Worm (Caenorhabditis elegans) whole organism, mixed stage, embryonic: ENCODE measurements around the gene srx-120.

Experiments
- M03D4.4 ChIP-seq: sonication (generic microtip); optimal IDR thresholded peaks from 2 replicates; lab custom pipeline; 2017; ENCODE audit warnings: mild to moderate bottlenecking, missing genetic modification characterization, missing compliant biosample characterization
- bed-3 ChIP-seq: fragments of 200-800 bp; sonication (Bioruptor generic); optimal IDR thresholded peaks from 3 replicates; lab custom pipeline; 2018; ENCODE audit warnings: mild to moderate bottlenecking, missing genetic modification characterization, moderate library complexity, missing compliant biosample characterization
- blmp-1 ChIP-seq: fragments of 150-350 bp; optimal IDR thresholded peaks from 2 replicates; lab custom pipeline; 2014; ENCODE audit warnings: missing biosample characterization, missing genetic modification characterization
- ceh-39 ChIP-seq: fragments of 150-350 bp; optimal IDR thresholded peaks from 2 replicates; lab custom pipeline; 2014; ENCODE audit warnings: missing biosample characterization, missing genetic modification characterization
- ceh-43 ChIP-seq: fragments of 200-800 bp; sonication (Bioruptor generic); optimal IDR thresholded peaks from 2 replicates; lab custom pipeline; 2018; ENCODE audit warnings: mild to moderate bottlenecking, missing genetic modification characterization, moderate library complexity, missing compliant biosample characterization
- ceh-83 ChIP-seq: fragments of 200-800 bp; sonication (Bioruptor generic); optimal IDR thresholded peaks from 2 replicates; lab custom pipeline; 2018; ENCODE audit warnings: mild to moderate bottlenecking, missing genetic modification characterization, missing compliant biosample characterization
- ces-1 ChIP-seq: fragments of 150-350 bp; optimal IDR thresholded peaks from 2 replicates; lab custom pipeline; 2014; ENCODE audit warnings: missing biosample characterization, missing genetic modification reagents, missing genetic modification characterization
- cnd-1 ChIP-seq: fragments of 200-800 bp; sonication (Bioruptor generic); optimal IDR thresholded peaks from 2 replicates; lab custom pipeline; 2018; ENCODE audit warnings: mild to moderate bottlenecking, missing genetic modification characterization, missing compliant biosample characterization
- drap-1 ChIP-seq: fragments of 200-800 bp; sonication (Bioruptor generic); optimal IDR thresholded peaks from 3 replicates; lab custom pipeline; 2018; ENCODE audit warnings: mild to moderate bottlenecking, missing genetic modification characterization, missing compliant biosample characterization
- elt-1 ChIP-seq: sonication (generic microtip); optimal IDR thresholded peaks from 2 replicates; lab custom pipeline; 2017; ENCODE audit warnings: missing genetic modification characterization, mild to moderate bottlenecking, missing compliant biosample characterization, antibody characterized with exemption, moderate library complexity, borderline replicate concordance; ENCODE audit not compliant: insufficient read depth
- elt-3 ChIP-seq: fragments of 150-350 bp; optimal IDR thresholded peaks from 2 replicates; lab custom pipeline; 2014; ENCODE audit warnings: missing biosample characterization, missing genetic modification characterization
- flh-1 ChIP-seq: fragments of 200-800 bp; sonication (Bioruptor generic); optimal IDR thresholded peaks from 2 replicates; lab custom pipeline; 2018; ENCODE audit warnings: mild to moderate bottlenecking, missing genetic modification characterization, moderate library complexity, missing compliant biosample characterization
- ham-2 ChIP-seq: fragments of 200-800 bp; sonication (Bioruptor generic); optimal IDR thresholded peaks from 2 replicates; lab custom pipeline; 2018; ENCODE audit warnings: mild to moderate bottlenecking, missing genetic modification characterization, missing compliant biosample characterization
- hlh-1 ChIP-seq: fragments of 150-350 bp; optimal IDR thresholded peaks from 2 replicates; lab custom pipeline; 2014; ENCODE audit warnings: missing biosample characterization, missing genetic modification reagents, missing genetic modification characterization
- lin-13 ChIP-seq: fragments of 150-350 bp; optimal IDR thresholded peaks from 2 replicates; lab custom pipeline; 2014; ENCODE audit warnings: missing biosample characterization, missing genetic modification characterization
- lin-32 ChIP-seq: fragments of 200-800 bp; sonication (Bioruptor generic); optimal IDR thresholded peaks from 2 replicates; lab custom pipeline; 2018; ENCODE audit warnings: mild to moderate bottlenecking, missing genetic modification characterization, missing compliant biosample characterization
- lsy-2 ChIP-seq: fragments of 150-350 bp; optimal IDR thresholded peaks from 2 replicates; lab custom pipeline; 2014; ENCODE audit warnings: missing biosample characterization, missing genetic modification characterization
- mab-5 ChIP-seq: fragments of 150-350 bp; optimal IDR thresholded peaks from 2 replicates; lab custom pipeline; 2014; ENCODE audit warnings: missing biosample characterization, missing genetic modification characterization
- mep-1 ChIP-seq: fragments of 150-350 bp; optimal IDR thresholded peaks from 2 replicates; lab custom pipeline; 2017; ENCODE audit warnings: missing biosample characterization, missing genetic modification reagents, missing genetic modification characterization, inconsistent platforms
- mls-2 ChIP-seq: sonication (generic microtip); optimal IDR thresholded peaks from 2 replicates; lab custom pipeline; 2016; ENCODE audit warnings: mild to moderate bottlenecking, missing genetic modification characterization, moderate library complexity, missing compliant biosample characterization
- nhr-12 ChIP-seq: fragments of 150-350 bp; optimal IDR thresholded peaks from 2 replicates; lab custom pipeline; 2014; ENCODE audit warnings: missing biosample characterization, missing genetic modification characterization
- nhr-2 ChIP-seq: fragments of 150-350 bp; optimal IDR thresholded peaks from 2 replicates; lab custom pipeline; 2014; ENCODE audit warnings: missing biosample characterization, missing genetic modification characterization
- nhr-237 ChIP-seq: fragments of 150-350 bp; optimal IDR thresholded peaks from 2 replicates; lab custom pipeline; 2014; ENCODE audit warnings: missing biosample characterization, missing genetic modification characterization
- nhr-28 ChIP-seq: fragments of 150-350 bp; optimal IDR thresholded peaks from 2 replicates; lab custom pipeline; 2014; ENCODE audit warnings: missing biosample characterization, missing genetic modification characterization
- nhr-76 ChIP-seq: sonication (generic microtip); optimal IDR thresholded peaks from 2 replicates; lab custom pipeline; 2017; ENCODE audit warnings: missing biosample characterization, missing genetic modification characterization
- pha-4 ChIP-seq: fragments of 150-350 bp; optimal IDR thresholded peaks from 2 replicates; lab custom pipeline; 2018; ENCODE audit warnings: missing biosample characterization, missing genetic modification reagents, missing genetic modification characterization
- sem-2 ChIP-seq: fragments of 200-800 bp; sonication (Bioruptor generic); optimal IDR thresholded peaks from 2 replicates; lab custom pipeline; 2018; ENCODE audit warnings: mild to moderate bottlenecking, missing genetic modification characterization, missing compliant biosample characterization
- snpc-4 ChIP-seq: fragments of 150-350 bp; optimal IDR thresholded peaks from 2 replicates; lab custom pipeline; 2014; ENCODE audit warnings: missing biosample characterization, missing genetic modification characterization
- sptf-1 ChIP-seq: sonication (generic microtip); optimal IDR thresholded peaks from 2 replicates; lab custom pipeline; 2017; ENCODE audit warnings: mild to moderate bottlenecking, missing genetic modification characterization, moderate library complexity, missing compliant biosample characterization
- tbx-8 ChIP-seq: fragments of 200-800 bp; sonication (Bioruptor generic); optimal IDR thresholded peaks from 2 replicates; lab custom pipeline; 2018; ENCODE audit warnings: mild to moderate bottlenecking, missing genetic modification characterization, moderate library complexity, missing compliant biosample characterization
- unc-120 ChIP-seq: sonication (generic microtip); optimal IDR thresholded peaks from 2 replicates; lab custom pipeline; 2017; ENCODE audit warnings: missing genetic modification characterization, missing compliant biosample characterization; ENCODE audit not compliant: poor library complexity, severe bottlenecking
- unc-39 ChIP-seq: fragments of 150-350 bp; optimal IDR thresholded peaks from 2 replicates; lab custom pipeline; 2014; ENCODE audit warnings: missing biosample characterization, missing genetic modification characterization
- unc-62 ChIP-seq: fragments of 150-350 bp; optimal IDR thresholded peaks from 2 replicates; lab custom pipeline; 2014; ENCODE audit warnings: missing biosample characterization, missing genetic modification reagents, missing genetic modification characterization
- ztf-11 ChIP-seq: fragments of 150-350 bp; optimal IDR thresholded peaks from 2 replicates; lab custom pipeline; 2014; ENCODE audit warnings: missing biosample characterization, missing genetic modification characterization

srx-120 gene

DNA sequence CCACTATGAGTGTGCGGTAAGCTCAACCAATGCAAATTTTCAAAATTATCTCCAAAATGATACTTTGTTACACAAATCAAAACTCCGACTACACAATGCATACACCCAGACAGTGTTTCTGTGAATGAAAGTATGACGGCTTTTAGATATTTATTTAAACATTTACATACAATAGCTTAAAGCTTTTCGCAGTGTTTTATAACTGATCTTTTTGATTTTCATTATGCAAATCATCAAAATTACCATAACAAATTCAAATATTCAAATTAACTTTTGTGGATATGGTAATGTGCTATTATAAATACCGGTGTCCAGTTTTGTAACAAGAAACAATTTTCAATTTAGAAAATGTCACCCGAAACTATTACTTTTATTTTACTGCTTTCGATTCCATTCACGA is 15.4 kb downstream of the srx-120 start, which contains the start of the genes F49C5.5 and F49C5.10:
Gene F49C5.5, minus strand, starts transcription at position 101 of the 400 bp plus-strand sequence.
Gene F49C5.10, plus strand, starts transcription at position 344 of the 400 bp plus-strand sequence.
- TF ChIP-seq ceh-83 (GFP tag; lab: Kevin White, UChicago) = no peak
- no peak for TF ChIP-seq sem-2 (GFP tag; lab: Kevin White, UChicago)
- no peak for TF ChIP-seq ces-1 (GFP tag; lab: Kevin White, UChicago)
- TF ChIP-seq nhr-2 (tag; lab: Kevin White, UChicago) = no peak
- TF ChIP-seq blmp-1 = no peak
- no peak for TF ChIP-seq pha-4
- TF ChIP-seq mep-1 (tag; lab: Kevin White, UChicago) = no peak
- TF ChIP-seq ceh-39 (tag; lab: Kevin White, UChicago) = no peak
- no peak for TF ChIP-seq cnd-1
- no peak for TF ChIP-seq unc-39 (tag; lab: Kevin White, UChicago)
- TF ChIP-seq ztf-11 = no peak
- no peak for TF ChIP-seq snpc-4 (tag; lab: Kevin White, UChicago)
- TF ChIP-seq hlh-1 (tag; lab: Kevin White, UChicago) = no peak
- TF ChIP-seq nhr-12 (tag; lab: Kevin White, UChicago) = no peak
- no peak for TF ChIP-seq flh-1 (GFP tag; lab: Kevin White, UChicago)
- TF ChIP-seq sptf-1 = no peak
- no peak for TF ChIP-seq elt-1

DNA sequence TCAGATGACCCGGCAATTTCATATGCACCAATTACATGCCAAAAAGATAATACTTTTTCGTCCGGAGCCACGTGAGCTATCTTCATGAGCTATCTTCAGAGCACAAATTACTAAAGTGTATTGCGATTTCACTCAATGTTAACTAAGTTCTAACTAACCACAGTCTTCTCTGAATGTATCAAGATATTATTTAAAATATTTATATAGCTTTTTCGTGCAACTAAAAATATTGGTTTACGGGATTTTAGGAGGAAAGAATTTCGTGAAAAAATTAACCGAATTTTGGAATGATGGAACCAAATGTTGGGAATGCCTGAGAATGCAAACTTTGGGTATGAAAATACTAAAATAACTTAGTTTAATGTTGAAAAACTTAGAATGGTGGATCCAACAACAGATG is 16.5 kb downstream of the srx-120 start, which contains the start of gene F49C5.16:
Gene F49C5.16, plus strand, starts transcription at position 301 of the 400 bp plus-strand sequence.
- TF ChIP-seq nhr-2 (tag; lab: Kevin White, UChicago) (no peak), elt-3 (tag; lab: Kevin White, UChicago) (no peak), blmp-1 (no peak), snpc-4 (tag; lab: Kevin White, UChicago) (no peak), unc-120 (tag; lab: Kevin White, UChicago) (no peak), nhr-237 (no peak), M03D4.4 (no peak), sem-2 (GFP tag; lab: Kevin White, UChicago) (no peak), ceh-43 (GFP tag; lab: Kevin White, UChicago) (no peak), cnd-1 (no peak), tbx-8 (GFP tag; lab: Kevin White, UChicago) (no peak), lin-13 (tag; lab: Kevin White, UChicago) (no peak), mep-1 (tag; lab: Kevin White, UChicago) (no peak), unc-62 (GFP tag; lab: Kevin White, UChicago) (no peak), ces-1 (GFP tag; lab: Kevin White, UChicago) (no peak), elt-1 (no peak), nhr-76 (tag; lab: Kevin White, UChicago) (no peak)

DNA sequence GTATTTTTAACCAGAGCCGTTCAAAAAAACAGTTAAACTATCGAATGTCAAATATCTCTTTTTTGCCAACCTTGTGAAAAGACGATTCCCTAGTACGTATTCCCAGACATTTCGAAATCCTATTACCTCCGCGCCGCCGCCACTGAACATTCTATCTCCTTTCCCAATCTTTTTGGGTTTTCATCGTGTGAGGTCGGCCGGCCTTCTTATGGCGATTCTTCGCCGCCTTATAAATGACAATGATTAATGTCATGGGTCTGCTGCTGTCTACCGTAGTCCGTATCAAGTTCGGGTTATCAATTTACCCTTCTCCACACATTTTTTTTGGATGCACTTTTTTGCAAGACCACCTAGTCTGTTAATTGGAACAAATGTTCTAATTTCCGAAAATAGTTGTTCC is 18.6 kb downstream of the srx-120 start:
- TF ChIP-seq nhr-237 (no peak), hlh-1 (tag; lab: Kevin White, UChicago) (no peak), lsy-2 (tag; lab: Kevin White, UChicago) (no peak), ztf-11 (no peak), nhr-28 (tag; lab: Kevin White, UChicago) (no peak), ham-2 (GFP tag; lab: Kevin White, UChicago) (no peak), mls-2 (no peak), nhr-12 (tag; lab: Kevin White, UChicago) (no peak)

DNA sequence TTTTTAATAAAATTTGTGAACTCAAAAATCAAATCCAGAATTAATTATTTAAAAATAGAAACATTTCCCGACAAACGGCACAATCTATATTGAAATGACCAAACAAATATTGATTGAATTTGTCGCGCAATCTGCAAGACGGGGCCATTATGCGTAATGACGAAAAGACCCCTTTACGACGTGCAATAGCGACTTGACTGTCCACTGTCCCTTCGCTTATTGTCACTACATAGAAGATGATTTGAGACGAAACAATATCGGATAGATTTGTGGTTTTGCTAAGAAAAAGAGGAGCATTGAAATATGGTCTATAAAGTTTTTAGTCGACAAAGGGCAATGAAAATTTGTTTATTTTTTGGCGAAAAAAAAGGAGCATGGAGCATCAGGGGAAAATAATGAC is 19.9 kb downstream of the srx-120 start:
- TF ChIP-seq lsy-2 (tag; lab: Kevin White, UChicago) = no peak
- no peak for TF ChIP-seq cnd-1
- TF ChIP-seq elt-1 = no peak
- TF ChIP-seq nhr-2 (tag; lab: Kevin White, UChicago) = no peak
- TF ChIP-seq lin-13 (tag; lab: Kevin White, UChicago) = no peak
- no peak for TF ChIP-seq sptf-1
- no peak for TF ChIP-seq elt-3 (tag; lab: Kevin White, UChicago)
- TF ChIP-seq nhr-12 (tag; lab: Kevin White, UChicago) = no peak
- TF ChIP-seq M03D4.4 = no peak
- TF ChIP-seq ces-1 (GFP tag; lab: Kevin White, UChicago) = no peak
- TF ChIP-seq unc-39 (tag; lab: Kevin White, UChicago) = no peak
- no peak for TF ChIP-seq lin-32 (GFP tag; lab: Kevin White, UChicago)
- TF ChIP-seq bed-3 (GFP tag; lab: Kevin White, UChicago) = no peak
- no peak for TF ChIP-seq mab-5 (tag; lab: Kevin White, UChicago)
- no peak for TF ChIP-seq ceh-43 (GFP tag; lab: Kevin White, UChicago)
- no peak for TF ChIP-seq ham-2 (GFP tag; lab: Kevin White, UChicago)
- TF ChIP-seq nhr-28 (tag; lab: Kevin White, UChicago) = no peak
- TF ChIP-seq ceh-39 (tag; lab: Kevin White, UChicago) = no peak
- no peak for TF ChIP-seq drap-1 (GFP tag; lab: Kevin White, UChicago)
- no peak for TF ChIP-seq hlh-1 (tag; lab: Kevin White, UChicago)
- TF ChIP-seq, all 35 proteins: peak for 0
